Worm (Caenorhabditis elegans) whole organism, L1 larva: Measurements from ENCODE around the gene egl-1.

Experiments
- C34B4.2 ChIP-seq: sonication (generic microtip); optimal IDR thresholded peaks from 2 replicates; lab custom pipeline; 2017; ENCODE audit warnings: mild to moderate bottlenecking, missing genetic modification characterization, missing compliant biosample characterization
- F16B12.6 ChIP-seq: fragments of 150-350 bp; optimal IDR thresholded peaks from 2 replicates; lab custom pipeline; 2014; ENCODE audit warnings: missing biosample characterization, missing genetic modification characterization
- aha-1 ChIP-seq: fragments of 150-350 bp; optimal IDR thresholded peaks from 2 replicates; lab custom pipeline; 2014; ENCODE audit warnings: missing biosample characterization, missing genetic modification characterization
- ama-1 ChIP-seq: fragments of 150-350 bp; optimal IDR thresholded peaks from 2 replicates; lab custom pipeline; 2014
- ceh-82 ChIP-seq, 3 experiments: fragments of 150-350 bp in 1 of 3; sonication (generic microtip) in 2 of 3; optimal IDR thresholded peaks; 2 replicates each; lab custom pipeline; 2014 to 2017; ENCODE audit warnings: missing biosample characterization in 3 of 3, missing genetic modification characterization in 3 of 3
- ceh-88 ChIP-seq: fragments of 200-800 bp; sonication (Bioruptor generic); IDR thresholded peaks from 2 replicates; pipeline ENCODE4 v1.3.6; 2022; ENCODE audit warnings: missing genetic modification characterization, missing compliant biosample characterization
- ceh-90 ChIP-seq: sonication (generic microtip); optimal IDR thresholded peaks from 2 replicates; lab custom pipeline; 2016; ENCODE audit warnings: missing genetic modification characterization, missing compliant biosample characterization
- ces-1 ChIP-seq: fragments of 150-350 bp; optimal IDR thresholded peaks from 2 replicates; lab custom pipeline; 2014; ENCODE audit warnings: missing biosample characterization, missing genetic modification reagents, missing genetic modification characterization
- dpl-1 ChIP-seq, 3 experiments: fragments of 150-350 bp in 2 of 3; sonication (generic microtip) in 1 of 3; optimal IDR thresholded peaks; 2 replicates each; lab custom pipeline; 2014 to 2017; ENCODE audit warnings: missing biosample characterization in 3 of 3, missing genetic modification characterization in 3 of 3, missing genetic modification reagents in 3 of 3
- efl-1 ChIP-seq, 4 experiments: fragments of 150-350 bp; optimal IDR thresholded peaks in 3 of 4; peaks in 1 of 4; 1 replicate in 1 of 4; 2 replicates in 3 of 4; lab custom pipeline; 2014; ENCODE audit warnings: missing biosample characterization in 2 of 4, missing genetic modification characterization in 2 of 4, missing genetic modification reagents in 2 of 4
- egl-27 ChIP-seq, 2 experiments: fragments of 150-350 bp in 1 of 2; sonication (generic microtip); optimal IDR thresholded peaks; 3 replicates each; lab custom pipeline; 2017 to 2018; ENCODE audit warnings: missing biosample characterization in 2 of 2, missing genetic modification characterization in 2 of 2, missing genetic modification reagents in 2 of 2
- elt-2 ChIP-seq: sonication (generic microtip); optimal IDR thresholded peaks from 2 replicates; lab custom pipeline; 2016; ENCODE audit warnings: missing genetic modification characterization, mild to moderate bottlenecking, inconsistent platforms, missing compliant biosample characterization, missing genetic modification reagents
- fkh-10 ChIP-seq: sonication (generic microtip); optimal IDR thresholded peaks from 2 replicates; lab custom pipeline; 2017; ENCODE audit warnings: missing biosample characterization, missing genetic modification reagents, missing genetic modification characterization
- fkh-8 ChIP-seq: sonication (generic microtip); optimal IDR thresholded peaks from 2 replicates; lab custom pipeline; 2016; ENCODE audit warnings: mild to moderate bottlenecking, missing genetic modification characterization, missing compliant biosample characterization
- grh-1 ChIP-seq: fragments of 200-800 bp; sonication (Bioruptor generic); IDR thresholded peaks from 2 replicates; pipeline ENCODE4 v1.3.6; 2022; ENCODE audit warnings: missing genetic modification reagents, missing genetic modification characterization, missing compliant biosample characterization
- hlh-4 ChIP-seq: sonication (generic microtip); optimal IDR thresholded peaks from 2 replicates; lab custom pipeline; 2016; ENCODE audit warnings: mild to moderate bottlenecking, missing genetic modification characterization, missing compliant biosample characterization
- hpl-2 ChIP-seq: fragments of 150-350 bp; optimal IDR thresholded peaks from 2 replicates; lab custom pipeline; 2014; ENCODE audit warnings: missing biosample characterization, missing genetic modification reagents, missing genetic modification characterization
- isw-1 ChIP-seq: fragments of 200-800 bp; sonication (Bioruptor generic); IDR thresholded peaks from 2 replicates; pipeline ENCODE4 v1.3.6; 2022; ENCODE audit warnings: missing genetic modification characterization, missing compliant biosample characterization
- lin-14 ChIP-seq: fragments of 200-800 bp; sonication (Bioruptor generic); optimal IDR thresholded peaks from 2 replicates; lab custom pipeline; 2018; ENCODE audit warnings: mild to moderate bottlenecking, missing genetic modification characterization, moderate library complexity, missing compliant biosample characterization
- lin-35 ChIP-seq, 2 experiments: fragments of 150-350 bp; optimal IDR thresholded peaks; 2 replicates each; lab custom pipeline; 2014; ENCODE audit warnings: missing biosample characterization in 2 of 2, missing genetic modification characterization in 2 of 2, missing genetic modification reagents in 2 of 2
- lin-39 ChIP-seq: fragments of 150-350 bp; optimal IDR thresholded peaks from 2 replicates; lab custom pipeline; 2014; ENCODE audit warnings: missing biosample characterization, missing genetic modification reagents, missing genetic modification characterization
- mep-1 ChIP-seq: fragments of 150-350 bp; optimal IDR thresholded peaks from 2 replicates; lab custom pipeline; 2014; ENCODE audit warnings: missing biosample characterization, missing genetic modification characterization
- nhr-11 ChIP-seq: fragments of 150-350 bp; optimal IDR thresholded peaks from 2 replicates; lab custom pipeline; 2014; ENCODE audit warnings: missing biosample characterization, missing genetic modification characterization
- nhr-19 ChIP-seq: fragments of 200-800 bp; sonication (Bioruptor generic); conservative IDR thresholded peaks from 2 replicates; pipeline ENCODE4 v1.3.6; 2022; ENCODE audit warnings: missing genetic modification characterization, missing compliant biosample characterization
- nhr-20 ChIP-seq: sonication (generic microtip); optimal IDR thresholded peaks from 2 replicates; lab custom pipeline; 2016; ENCODE audit warnings: mild to moderate bottlenecking, missing genetic modification characterization, missing compliant biosample characterization
- nhr-237 ChIP-seq: fragments of 150-350 bp; optimal IDR thresholded peaks from 2 replicates; lab custom pipeline; 2014; ENCODE audit warnings: missing biosample characterization, missing genetic modification characterization
- nhr-28 ChIP-seq: fragments of 150-350 bp; optimal IDR thresholded peaks from 2 replicates; lab custom pipeline; 2014; ENCODE audit warnings: missing biosample characterization, missing genetic modification characterization
- nhr-47 ChIP-seq: sonication (generic microtip); optimal IDR thresholded peaks from 2 replicates; lab custom pipeline; 2016; ENCODE audit warnings: mild to moderate bottlenecking, missing genetic modification characterization, moderate library complexity, missing compliant biosample characterization
- nhr-71 ChIP-seq: sonication (generic microtip); optimal IDR thresholded peaks from 2 replicates; lab custom pipeline; 2016; ENCODE audit warnings: mild to moderate bottlenecking, missing genetic modification characterization, moderate library complexity, missing compliant biosample characterization
- nhr-76 ChIP-seq: sonication (generic microtip); optimal IDR thresholded peaks from 2 replicates; lab custom pipeline; 2017; ENCODE audit warnings: missing biosample characterization, missing genetic modification characterization
- nhr-77 ChIP-seq: fragments of 150-350 bp; optimal IDR thresholded peaks from 2 replicates; lab custom pipeline; 2014; ENCODE audit warnings: missing biosample characterization, missing genetic modification characterization
- nhr-85 ChIP-seq: sonication (generic microtip); peaks from one replicate; lab custom pipeline; 2016; ENCODE audit warnings: missing genetic modification characterization, inconsistent platforms, missing compliant biosample characterization
- nhr-90 ChIP-seq: sonication (generic microtip); optimal IDR thresholded peaks from 2 replicates; lab custom pipeline; 2016; ENCODE audit warnings: mild to moderate bottlenecking, missing genetic modification characterization, missing compliant biosample characterization; ENCODE audit not compliant: poor library complexity
- pag-3 ChIP-seq: sonication (generic microtip); optimal IDR thresholded peaks from 2 replicates; lab custom pipeline; 2017; ENCODE audit warnings: missing genetic modification characterization, mild to moderate bottlenecking, missing compliant biosample characterization, antibody characterized with exemption, borderline replicate concordance; ENCODE audit not compliant: insufficient read depth
- pqm-1 ChIP-seq: sonication (generic microtip); optimal IDR thresholded peaks from 3 replicates; lab custom pipeline; 2017; ENCODE audit warnings: missing biosample characterization, missing genetic modification characterization
- rnt-1 ChIP-seq: sonication (generic microtip); optimal IDR thresholded peaks from 2 replicates; lab custom pipeline; 2016; ENCODE audit warnings: mild to moderate bottlenecking, missing genetic modification characterization, moderate library complexity, missing compliant biosample characterization
- snpc-4 ChIP-seq: fragments of 150-350 bp; optimal IDR thresholded peaks from 2 replicates; lab custom pipeline; 2014; ENCODE audit warnings: missing biosample characterization, missing genetic modification characterization
- snu-23 ChIP-seq: sonication (generic microtip); optimal IDR thresholded peaks from 2 replicates; lab custom pipeline; 2016; ENCODE audit warnings: missing genetic modification characterization, missing compliant biosample characterization
- swsn-7 ChIP-seq: sonication (generic microtip); optimal IDR thresholded peaks from 2 replicates; lab custom pipeline; 2016; ENCODE audit warnings: missing genetic modification characterization, missing compliant biosample characterization
- tlp-1 ChIP-seq: fragments of 150-350 bp; optimal IDR thresholded peaks from 2 replicates; lab custom pipeline; 2014; ENCODE audit warnings: missing biosample characterization, missing genetic modification characterization
- unc-130 ChIP-seq: fragments of 150-350 bp; optimal IDR thresholded peaks from 2 replicates; lab custom pipeline; 2017; ENCODE audit warnings: missing biosample characterization, missing genetic modification characterization, inconsistent platforms
- unc-30 ChIP-seq: sonication (generic microtip); optimal IDR thresholded peaks from 2 replicates; lab custom pipeline; 2017; ENCODE audit warnings: missing biosample characterization, missing genetic modification characterization
- unc-62 ChIP-seq: fragments of 150-350 bp; optimal IDR thresholded peaks from 2 replicates; lab custom pipeline; 2014; ENCODE audit warnings: missing biosample characterization, missing genetic modification reagents, missing genetic modification characterization
- unc-98 ChIP-seq: fragments of 200-800 bp; sonication (Bioruptor generic); IDR thresholded peaks from 2 replicates; pipeline ENCODE4 v1.3.6; 2022; ENCODE audit warnings: missing genetic modification characterization, missing compliant biosample characterization
- ztf-11 ChIP-seq, 2 experiments: sonication (generic microtip); optimal IDR thresholded peaks; 2 replicates each; lab custom pipeline; 2016 to 2017; ENCODE audit warnings: missing genetic modification characterization in 2 of 2, missing biosample characterization in 1 of 2, missing compliant biosample characterization in 1 of 2
- ztf-4 ChIP-seq: fragments of 150-350 bp; optimal IDR thresholded peaks from 2 replicates; lab custom pipeline; 2014; ENCODE audit warnings: missing biosample characterization, missing genetic modification characterization

egl-1 gene

ce11 chrV:14472229-14472628 lies 40.1 kb upstream of the egl-1 start, which contains the start of gene clec-227:
Gene clec-227 (plus strand): TSS chrV:14472529.
- TF ChIP-seq aha-1 (tag; lab: Kevin White, UChicago) = no peak
- TF ChIP-seq pqm-1 = no peak
- no peak for TF ChIP-seq efl-1 (optimal IDR thresholded peaks at IDR 0.05; lab: Kevin White, UChicago)
- peak in 1 of 2 experiments; percentile 85 for TF ChIP-seq efl-1 (GFP tag; optimal IDR thresholded peaks at IDR 0.05 in 1 of 2; lab: Kevin White, UChicago)
- TF ChIP-seq, all 84 proteins: peak for 1

DNA sequence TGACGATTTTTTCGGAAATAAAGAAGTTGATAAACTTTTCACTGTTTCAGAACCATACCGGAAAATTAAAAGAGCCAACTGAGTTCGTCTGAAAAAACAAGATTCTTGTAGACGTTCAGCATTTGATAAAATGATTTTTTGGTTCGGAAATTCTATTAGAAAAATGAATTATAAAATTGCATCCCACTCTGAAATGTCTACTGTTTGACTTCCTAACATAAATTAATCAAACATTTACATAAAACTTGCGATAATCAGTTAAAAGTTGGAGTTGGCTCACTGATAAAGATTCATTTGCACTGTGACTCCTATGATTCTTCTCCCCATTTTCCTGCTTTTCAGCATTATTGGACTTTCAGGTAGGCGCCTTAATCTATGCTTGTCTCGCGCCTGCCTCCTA lies 36.8 kb upstream of the egl-1 start, which contains the start of gene clec-57:
Gene clec-57 (plus strand): TSS at position 301 of the 400 bp plus-strand sequence.
- TF ChIP-seq tlp-1 (tag; lab: Kevin White, UChicago) = no peak
- no peak for TF ChIP-seq nhr-76 (tag; lab: Kevin White, UChicago)
- no peak for TF ChIP-seq hlh-4 (tag; lab: Kevin White, UChicago)
- TF ChIP-seq dpl-1 (GFP tag; optimal IDR thresholded peaks at IDR 0.05; lab: Kevin White, UChicago) = no peak
- no peak for TF ChIP-seq ama-1 (lab: Kevin White, UChicago)
- no peak for TF ChIP-seq egl-27 (tag; optimal IDR thresholded peaks at IDR 0.05; lab: Kevin White, UChicago)
- no peak for TF ChIP-seq C34B4.2 (tag; lab: Kevin White, UChicago)
- no peak for TF ChIP-seq fkh-8
- no peak for TF ChIP-seq unc-62 (GFP tag; lab: Kevin White, UChicago)
- TF ChIP-seq nhr-77 = no peak
- TF ChIP-seq nhr-90 (tag; lab: Kevin White, UChicago) = no peak
- no peak for TF ChIP-seq unc-130
- TF ChIP-seq lin-39 (tag; lab: Kevin White, UChicago) = no peak
- no peak for TF ChIP-seq isw-1
- no peak for TF ChIP-seq ces-1 (GFP tag; lab: Kevin White, UChicago)
- no peak for TF ChIP-seq nhr-11
- no peak for TF ChIP-seq unc-30 (tag; lab: Kevin White, UChicago)
- TF ChIP-seq pqm-1 = no peak
- TF ChIP-seq unc-98 (GFP tag; lab: Robert Waterston, UW) = no peak

- peak; percentile 76 for TF ChIP-seq nhr-19 (GFP tag; lab: Robert Waterston, UW)
- peak; percentile 17 for TF ChIP-seq hpl-2
- no peak for TF ChIP-seq isw-1
- peak; percentile 4 for TF ChIP-seq mep-1 (tag; lab: Kevin White, UChicago)
- TF ChIP-seq nhr-47 (tag; lab: Kevin White, UChicago) = peak; percentile 73
- TF ChIP-seq unc-30 (tag; lab: Kevin White, UChicago) = no peak
- TF ChIP-seq nhr-71 (tag; lab: Kevin White, UChicago) = peak; percentile 73
- TF ChIP-seq swsn-7 (tag; lab: Kevin White, UChicago) = peak; percentile 58
- TF ChIP-seq grh-1 (GFP tag; lab: Robert Waterston, UW) = peak; percentile 65
- peak; percentile 43 for TF ChIP-seq rnt-1 (tag; lab: Kevin White, UChicago)
- TF ChIP-seq dpl-1 (GFP tag; optimal IDR thresholded peaks at IDR 0.05; lab: Kevin White, UChicago) = peak in 1 of 3 experiments; percentile 27
- no peak for TF ChIP-seq nhr-76 (tag; lab: Kevin White, UChicago)
- no peak for TF ChIP-seq F16B12.6 (tag; lab: Kevin White, UChicago)
- TF ChIP-seq nhr-237 (tag; lab: Kevin White, UChicago) = no peak
- TF ChIP-seq nhr-20 (tag; lab: Kevin White, UChicago) = peak; percentile 69
- no peak for TF ChIP-seq nhr-28 (tag; lab: Kevin White, UChicago)
- TF ChIP-seq ztf-4 (tag; lab: Kevin White, UChicago) = no peak
- TF ChIP-seq hlh-4 (tag; lab: Kevin White, UChicago) = peak; percentile 4
- TF ChIP-seq pag-3 = no peak
- TF ChIP-seq nhr-77 = peak; percentile 6
- TF ChIP-seq ztf-11 (tag; optimal IDR thresholded peaks at IDR 0.05; lab: Kevin White, UChicago) = no peak
- peak; percentile 42 for TF ChIP-seq lin-14
- TF ChIP-seq ceh-88 (GFP tag; lab: Robert Waterston, UW) = no peak
- no peak for TF ChIP-seq fkh-10 (GFP tag; lab: Kevin White, UChicago)
- TF ChIP-seq snu-23 = peak; percentile 66
- peak; percentile 41 to 60 for TF ChIP-seq efl-1 (optimal IDR thresholded peaks at IDR 0.05; lab: Kevin White, UChicago)
- peak in 1 of 2 experiments; percentile 77 for TF ChIP-seq efl-1 (GFP tag; optimal IDR thresholded peaks at IDR 0.05 in 1 of 2; lab: Kevin White, UChicago)
- peak; percentile 90 for TF ChIP-seq nhr-85 (tag; lab: Kevin White, UChicago)
- peak in 1 of 2 experiments; percentile 38 for TF ChIP-seq lin-35 (GFP tag; optimal IDR thresholded peaks at IDR 0.05; lab: Kevin White, UChicago)
- no peak for TF ChIP-seq ceh-90
- TF ChIP-seq snpc-4 (tag; lab: Kevin White, UChicago) = peak; percentile 97
- peak; percentile 65 for TF ChIP-seq elt-2
- TF ChIP-seq ceh-82 (tag; optimal IDR thresholded peaks at IDR 0.05; lab: Kevin White, UChicago) = peak in 1 of 3 experiments; percentile 16
- peak; percentile 84 for TF ChIP-seq nhr-90 (tag; lab: Kevin White, UChicago)
- TF ChIP-seq, all 84 proteins: peak for 21
Observed at ce11 chrV:14468196-14468874, 36.2 kb upstream of the egl-1 start, which contains the start of gene srz-97. Gene srz-97 (minus strand): TSS chrV:14468246.
